Worm (Caenorhabditis elegans): Measurements from ENCODE around the gene T24C12.3.

DNA sequence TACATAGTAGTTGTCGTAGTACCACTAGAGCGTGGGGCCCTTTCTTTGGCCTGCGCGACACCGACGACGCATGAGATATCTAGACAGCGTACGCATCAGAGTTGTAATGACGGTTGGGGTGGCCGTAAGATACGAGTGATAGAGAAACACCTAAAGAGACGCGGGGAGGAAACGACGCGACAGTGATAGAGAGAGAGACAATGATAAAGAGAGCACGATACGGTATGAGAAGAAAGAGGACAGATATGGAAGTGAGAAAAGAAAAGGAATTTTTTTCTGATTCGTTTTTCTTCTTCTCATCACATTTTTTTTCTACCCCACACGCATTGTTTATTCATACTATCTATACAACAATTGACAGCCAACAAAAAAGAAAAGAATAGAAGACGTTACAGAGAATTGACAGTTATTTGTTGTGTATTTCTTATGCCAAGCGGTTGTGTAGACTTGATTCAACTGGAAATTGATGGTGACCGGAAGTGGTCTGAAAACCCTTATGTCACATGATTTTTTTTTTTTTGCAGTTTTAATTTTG is 25.2 kb downstream of the T24C12.3 start:
- TF ChIP-seq dmd-9 (GFP tag; IDR thresholded peaks at IDR 0.05) (no peak), Y75B8A.6 (GFP tag; IDR thresholded peaks at IDR 0.05) (no peak)

Measured in whole organism, L4 larva.